Worm (Caenorhabditis elegans) whole organism, L3 larva: ENCODE data around the gene F40A3.3.
A peak's percentile ranks its signal among the peaks of the same experiment; 100 is the strongest.

ENCODE experiments used
- aly-2 ChIP-seq: fragments of 150-350 bp; optimal IDR thresholded peaks from 2 replicates; lab custom pipeline; 2014; ENCODE audit warnings: missing biosample characterization, missing genetic modification characterization
- ama-1 ChIP-seq: fragments of 150-350 bp; optimal IDR thresholded peaks from 2 replicates; lab custom pipeline; 2018
- ceh-28 ChIP-seq: fragments of 150-350 bp; optimal IDR thresholded peaks from 2 replicates; lab custom pipeline; 2014; ENCODE audit warnings: missing biosample characterization, missing genetic modification reagents, missing genetic modification characterization
- ceh-82 ChIP-seq: fragments of 150-350 bp; optimal IDR thresholded peaks from 2 replicates; lab custom pipeline; 2014; ENCODE audit warnings: missing biosample characterization, missing genetic modification characterization
- ceh-9 ChIP-seq: sonication (generic microtip); optimal IDR thresholded peaks from 2 replicates; lab custom pipeline; 2018; ENCODE audit warnings: missing biosample characterization, missing genetic modification characterization
- daf-12 ChIP-seq: fragments of 150-350 bp; optimal IDR thresholded peaks from 2 replicates; lab custom pipeline; 2014; ENCODE audit warnings: missing biosample characterization, missing genetic modification reagents, missing genetic modification characterization
- elt-2 ChIP-seq: sonication (generic microtip); optimal IDR thresholded peaks from 2 replicates; lab custom pipeline; 2016; ENCODE audit warnings: missing genetic modification reagents, mild to moderate bottlenecking, missing genetic modification characterization, missing compliant biosample characterization
- elt-3 ChIP-seq, 3 experiments: fragments of 150-350 bp in 1 of 3; sonication (generic microtip) in 2 of 3; optimal IDR thresholded peaks; 2 replicates in 2 of 3; 4 replicates in 1 of 3; lab custom pipeline; 2014 to 2017; ENCODE audit warnings: missing biosample characterization in 3 of 3, missing genetic modification characterization in 3 of 3
- fkh-10 ChIP-seq: sonication (generic microtip); optimal IDR thresholded peaks from 2 replicates; lab custom pipeline; 2017; ENCODE audit warnings: missing biosample characterization, missing genetic modification reagents, missing genetic modification characterization
- fos-1 ChIP-seq: fragments of 150-350 bp; optimal IDR thresholded peaks from 2 replicates; lab custom pipeline; 2014; ENCODE audit warnings: missing biosample characterization, missing genetic modification characterization
- hmg-11 ChIP-seq: sonication (generic microtip); optimal IDR thresholded peaks from 2 replicates; lab custom pipeline; 2016; ENCODE audit warnings: missing genetic modification characterization, missing compliant biosample characterization
- jun-1 ChIP-seq: fragments of 150-350 bp; optimal IDR thresholded peaks from 2 replicates; lab custom pipeline; 2014; ENCODE audit warnings: missing biosample characterization, missing genetic modification reagents, missing genetic modification characterization
- lin-15B ChIP-seq: fragments of 150-350 bp; optimal IDR thresholded peaks from 2 replicates; lab custom pipeline; 2014; ENCODE audit warnings: missing biosample characterization, missing genetic modification characterization
- lin-39 ChIP-seq: fragments of 150-350 bp; optimal IDR thresholded peaks from 2 replicates; lab custom pipeline; 2018; ENCODE audit warnings: missing biosample characterization, missing genetic modification reagents, missing genetic modification characterization
- lsy-12 ChIP-seq: sonication (generic microtip); optimal IDR thresholded peaks from 2 replicates; lab custom pipeline; 2016; ENCODE audit warnings: mild to moderate bottlenecking, missing genetic modification characterization, missing compliant biosample characterization
- mdl-1 ChIP-seq: fragments of 150-350 bp; optimal IDR thresholded peaks from 2 replicates; lab custom pipeline; 2014; ENCODE audit warnings: missing biosample characterization, missing genetic modification characterization
- mml-1 ChIP-seq: fragments of 150-350 bp; sonication (generic microtip); optimal IDR thresholded peaks from 3 replicates; lab custom pipeline; 2014; ENCODE audit warnings: missing biosample characterization, missing genetic modification characterization
- nhr-11 ChIP-seq: fragments of 150-350 bp; optimal IDR thresholded peaks from 2 replicates; lab custom pipeline; 2014; ENCODE audit warnings: missing biosample characterization, missing genetic modification characterization
- nhr-23 ChIP-seq: fragments of 150-350 bp; optimal IDR thresholded peaks from 2 replicates; lab custom pipeline; 2014; ENCODE audit warnings: missing biosample characterization, missing genetic modification reagents, missing genetic modification characterization
- nhr-237 ChIP-seq: fragments of 150-350 bp; optimal IDR thresholded peaks from 2 replicates; lab custom pipeline; 2014; ENCODE audit warnings: missing biosample characterization, missing genetic modification characterization
- nhr-25 ChIP-seq: sonication (generic microtip); optimal IDR thresholded peaks from 2 replicates; lab custom pipeline; 2017; ENCODE audit warnings: missing biosample characterization, missing genetic modification characterization
- nhr-28 ChIP-seq: fragments of 150-350 bp; optimal IDR thresholded peaks from 2 replicates; lab custom pipeline; 2014; ENCODE audit warnings: missing biosample characterization, missing genetic modification characterization
- nhr-43 ChIP-seq: sonication (generic microtip); optimal IDR thresholded peaks from 2 replicates; lab custom pipeline; 2016; ENCODE audit warnings: mild to moderate bottlenecking, missing genetic modification characterization, missing compliant biosample characterization; ENCODE audit not compliant: poor library complexity, severe bottlenecking
- nhr-67 ChIP-seq: fragments of 150-350 bp; optimal IDR thresholded peaks from 2 replicates; lab custom pipeline; 2014; ENCODE audit warnings: missing biosample characterization, missing genetic modification characterization
- nhr-77 ChIP-seq: fragments of 150-350 bp; optimal IDR thresholded peaks from 2 replicates; lab custom pipeline; 2014; ENCODE audit warnings: missing biosample characterization, missing genetic modification characterization
- pha-4 ChIP-seq: fragments of 150-350 bp; optimal IDR thresholded peaks from 2 replicates; lab custom pipeline; 2014; ENCODE audit warnings: missing biosample characterization, missing genetic modification reagents, missing genetic modification characterization
- sea-2 ChIP-seq: fragments of 150-350 bp; sonication (generic microtip); optimal IDR thresholded peaks from 4 replicates; lab custom pipeline; 2014; ENCODE audit warnings: missing biosample characterization, missing genetic modification reagents, missing genetic modification characterization
- skn-1 ChIP-seq: fragments of 150-350 bp; optimal IDR thresholded peaks from 2 replicates; lab custom pipeline; 2014; ENCODE audit warnings: missing biosample characterization, missing genetic modification characterization
- tbx-2 ChIP-seq: sonication (generic microtip); optimal IDR thresholded peaks from 2 replicates; lab custom pipeline; 2016; ENCODE audit warnings: mild to moderate bottlenecking, missing genetic modification characterization, missing compliant biosample characterization
- unc-39 ChIP-seq: sonication (generic microtip); optimal IDR thresholded peaks from 4 replicates; lab custom pipeline; 2017; ENCODE audit warnings: missing biosample characterization, missing genetic modification characterization
- unc-62 ChIP-seq: fragments of 150-350 bp; sonication (generic microtip); optimal IDR thresholded peaks from 4 replicates; lab custom pipeline; 2014; ENCODE audit warnings: missing biosample characterization, missing genetic modification reagents, missing genetic modification characterization
- zag-1 ChIP-seq: fragments of 150-350 bp; optimal IDR thresholded peaks from 2 replicates; lab custom pipeline; 2014; ENCODE audit warnings: missing biosample characterization, missing genetic modification characterization
- ztf-11 ChIP-seq: fragments of 150-350 bp; optimal IDR thresholded peaks from 2 replicates; lab custom pipeline; 2014; ENCODE audit warnings: missing biosample characterization, missing genetic modification characterization
- ztf-4 ChIP-seq: fragments of 150-350 bp; optimal IDR thresholded peaks from 2 replicates; lab custom pipeline; 2014; ENCODE audit warnings: missing biosample characterization, missing genetic modification characterization

The F40A3.3 gene

ce11 chrV:7855382-7855994 is 21.8 kb upstream of the F40A3.3 start, which contains the start of gene C37C3.2:
TSS of gene C37C3.2 (plus strand) at chrV:7855944.
- TF ChIP-seq jun-1: no peak
- no peak for TF ChIP-seq daf-12 (tag; lab: Kevin White, UChicago)
- TF ChIP-seq elt-3 (tag; optimal IDR thresholded peaks at IDR 0.05; lab: Kevin White, UChicago): no peak
- peak; percentile 6 for TF ChIP-seq elt-2 (tag; lab: Kevin White, UChicago)
- no peak for TF ChIP-seq ztf-4 (tag; lab: Kevin White, UChicago)
- TF ChIP-seq mdl-1 (tag; lab: Kevin White, UChicago): no peak
- peak; percentile 39 for TF ChIP-seq pha-4 (tag; lab: Kevin White, UChicago)
- TF ChIP-seq sea-2: no peak
- TF ChIP-seq fos-1 (tag; lab: Kevin White, UChicago): no peak
- TF ChIP-seq nhr-11 (tag; lab: Kevin White, UChicago): no peak
- peak; percentile 15 for TF ChIP-seq ama-1 (lab: Kevin White, UChicago)
- TF ChIP-seq hmg-11 (tag; lab: Kevin White, UChicago): no peak
- no peak for TF ChIP-seq skn-1 (tag; lab: Kevin White, UChicago)
- TF ChIP-seq mml-1 (tag; lab: Kevin White, UChicago): no peak
- no peak for TF ChIP-seq unc-39 (tag; lab: Kevin White, UChicago)
- no peak for TF ChIP-seq nhr-43 (tag; lab: Kevin White, UChicago)
- no peak for TF ChIP-seq ceh-9 (tag; lab: Kevin White, UChicago)
- TF ChIP-seq, all 47 proteins: peak for 3

ce11 chrV:7856641-7857040 is 20.6 kb upstream of the F40A3.3 start:
- TF ChIP-seq skn-1 (tag; lab: Kevin White, UChicago) (no peak), mdl-1 (tag; lab: Kevin White, UChicago) (no peak), ceh-28 (no peak), nhr-28 (tag; lab: Kevin White, UChicago) (no peak), nhr-67 (tag; lab: Kevin White, UChicago) (no peak), ztf-11 (tag; lab: Kevin White, UChicago) (no peak), nhr-43 (tag; lab: Kevin White, UChicago) (no peak), elt-2 (tag; lab: Kevin White, UChicago) (no peak)
- TF ChIP-seq, all 47 proteins: peak for 0

ce11 chrV:7857931-7858330 is 19.3 kb upstream of the F40A3.3 start, which contains the start of gene C37C3.1:
TSS of gene C37C3.1 (plus strand) at chrV:7857963.
- peak; percentile 15 for TF ChIP-seq nhr-77
- TF ChIP-seq aly-2 (tag; lab: Kevin White, UChicago): peak; percentile 67
- no peak for TF ChIP-seq mdl-1 (tag; lab: Kevin White, UChicago)
- no peak for TF ChIP-seq unc-39 (tag; lab: Kevin White, UChicago)
- no peak for TF ChIP-seq nhr-237 (tag; lab: Kevin White, UChicago)
- TF ChIP-seq elt-2 (tag; lab: Kevin White, UChicago): peak; percentile 33
- peak; percentile 35 for TF ChIP-seq nhr-23 (tag; lab: Kevin White, UChicago)
- peak; percentile 29 for TF ChIP-seq lsy-12
- TF ChIP-seq tbx-2 (tag; lab: Kevin White, UChicago): peak; percentile 13
- no peak for TF ChIP-seq ceh-82 (tag; lab: Kevin White, UChicago)
- no peak for TF ChIP-seq unc-62 (GFP tag; lab: Kevin White, UChicago)
- TF ChIP-seq nhr-43 (tag; lab: Kevin White, UChicago): peak; percentile 56
- peak; percentile 48 for TF ChIP-seq ceh-28
- no peak for TF ChIP-seq hmg-11 (tag; lab: Kevin White, UChicago)
- peak; percentile 16 for TF ChIP-seq nhr-25
- peak; percentile 74 for TF ChIP-seq ama-1 (lab: Kevin White, UChicago)
- TF ChIP-seq ztf-4 (tag; lab: Kevin White, UChicago): no peak

- no peak for TF ChIP-seq lin-15B (tag; lab: Kevin White, UChicago)
- TF ChIP-seq fkh-10: no peak
- TF ChIP-seq jun-1: no peak
- TF ChIP-seq skn-1 (tag; lab: Kevin White, UChicago): no peak
- no peak for TF ChIP-seq ama-1 (lab: Kevin White, UChicago)
- TF ChIP-seq daf-12 (tag; lab: Kevin White, UChicago): no peak
- TF ChIP-seq nhr-11 (tag; lab: Kevin White, UChicago): no peak
- no peak for TF ChIP-seq unc-39 (tag; lab: Kevin White, UChicago)
- no peak for TF ChIP-seq ztf-4 (tag; lab: Kevin White, UChicago)
- no peak for TF ChIP-seq tbx-2 (tag; lab: Kevin White, UChicago)
- TF ChIP-seq lsy-12: no peak
- TF ChIP-seq zag-1: no peak
- no peak for TF ChIP-seq elt-3 (tag; optimal IDR thresholded peaks at IDR 0.05; lab: Kevin White, UChicago)
- TF ChIP-seq lin-39 (tag; lab: Kevin White, UChicago): no peak
- TF ChIP-seq nhr-67 (tag; lab: Kevin White, UChicago): no peak
Observed at ce11 chrV:7861792-7862191, 15.5 kb upstream of the F40A3.3 start, which contains the start of gene C37C3.17. TSS of gene C37C3.17 (minus strand) at chrV:7861892.
